Worm (Caenorhabditis elegans): ENCODE measurements around the gene C40H1.8.

The C40H1.8 gene

DNA sequence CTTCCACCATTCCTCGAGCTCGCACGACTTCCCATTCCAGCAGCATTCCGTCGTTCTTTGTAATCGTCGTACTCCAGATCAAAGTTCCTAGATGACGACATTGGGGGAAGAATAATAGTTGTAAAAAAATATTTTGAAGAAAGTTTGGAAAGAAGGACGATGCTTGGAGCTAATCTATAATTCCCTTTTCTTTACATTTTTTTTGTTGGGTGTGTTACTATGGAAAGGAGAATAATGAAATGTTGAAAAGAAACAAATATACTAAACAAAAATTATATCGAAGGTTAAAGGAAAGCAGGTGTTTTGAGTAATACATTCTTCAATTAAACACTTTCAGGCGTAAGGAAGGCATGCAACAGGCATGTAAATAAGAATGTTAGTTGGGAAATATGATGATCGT, 14.7 kb downstream of the C40H1.8 start, which contains the start of gene C40H1.3:
TSS of gene C40H1.3 (minus strand) at position 101 of the 400 bp plus-strand sequence.
- TF ChIP-seq aly-1 (tag; optimal IDR thresholded peaks at IDR 0.05) (no peak), ets-7 (tag; optimal IDR thresholded peaks at IDR 0.05) (no peak), tbx-11 (GFP tag; IDR thresholded peaks at IDR 0.05) (no peak), scrt-1 (GFP tag; IDR thresholded peaks at IDR 0.05) (no peak), tbx-37 (GFP tag; conservative IDR thresholded peaks at IDR 0.05) (no peak), B0310.2 (tag; optimal IDR thresholded peaks at IDR 0.05) (no peak), pes-1 (GFP tag; IDR thresholded peaks at IDR 0.05) (no peak), ceh-13 (GFP tag; optimal IDR thresholded peaks at IDR 0.05) (no peak), hnd-1 (tag; optimal IDR thresholded peaks at IDR 0.05) (no peak), hmbx-1 (tag; optimal IDR thresholded peaks at IDR 0.05) (no peak), ceh-36 (tag; optimal IDR thresholded peaks at IDR 0.05) (no peak), hmg-4 (GFP tag; optimal IDR thresholded peaks at IDR 0.05) (no peak), flt-1 (GFP tag; IDR thresholded peaks at IDR 0.05) (no peak), tra-4 (tag; optimal IDR thresholded peaks at IDR 0.05) (no peak), F13C5.2 (tag; optimal IDR thresholded peaks at IDR 0.05) (no peak), ama-1 (optimal IDR thresholded peaks at IDR 0.05) (no peak), sea-1 (GFP tag; conservative IDR thresholded peaks at IDR 0.05) (no peak)

DNA sequence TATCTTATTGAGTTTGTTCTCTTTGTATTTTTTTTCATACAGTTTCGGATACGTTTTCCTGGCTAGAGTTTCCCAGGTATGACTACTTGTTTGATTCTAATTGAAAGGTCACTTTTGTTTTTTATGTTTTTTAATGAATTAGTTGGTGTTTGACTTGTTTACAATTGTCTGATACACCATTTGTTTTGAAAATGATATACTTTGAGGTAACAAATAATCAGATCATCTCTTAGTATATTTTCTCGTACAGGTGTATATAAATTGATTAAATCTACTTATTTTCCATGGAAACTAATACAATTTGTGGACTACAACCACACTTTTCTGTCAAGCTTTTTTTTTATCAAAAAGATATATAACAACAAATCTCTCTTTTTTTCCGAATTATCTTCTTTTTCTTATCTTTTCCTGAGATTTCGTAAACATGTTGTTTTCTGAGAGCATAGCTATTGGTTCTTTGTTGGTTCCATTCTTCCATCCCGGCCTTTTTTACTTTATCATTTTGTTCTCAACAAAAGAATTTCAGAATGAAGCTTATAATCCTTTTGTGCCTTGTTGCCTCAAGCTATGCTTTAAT, 15.4 kb downstream of the C40H1.8 start, which contains the start of gene ttr-5:
TSS of gene ttr-5 (plus strand) at position 527 of the 577 bp plus-strand sequence.
- TF ChIP-seq sea-1 (GFP tag; conservative IDR thresholded peaks at IDR 0.05) (no peak), tbx-37 (GFP tag; conservative IDR thresholded peaks at IDR 0.05) (no peak), ets-7 (tag; optimal IDR thresholded peaks at IDR 0.05) (no peak), hmg-4 (GFP tag; optimal IDR thresholded peaks at IDR 0.05) (no peak), tbx-11 (GFP tag; IDR thresholded peaks at IDR 0.05) (no peak), ceh-13 (GFP tag; optimal IDR thresholded peaks at IDR 0.05) (no peak), B0310.2 (tag; optimal IDR thresholded peaks at IDR 0.05) (no peak), ceh-36 (tag; optimal IDR thresholded peaks at IDR 0.05) (no peak), aly-1 (tag; optimal IDR thresholded peaks at IDR 0.05) (no peak), tra-4 (tag; optimal IDR thresholded peaks at IDR 0.05) (no peak), F13C5.2 (tag; optimal IDR thresholded peaks at IDR 0.05) (no peak), flt-1 (GFP tag; IDR thresholded peaks at IDR 0.05) (no peak), ama-1 (optimal IDR thresholded peaks at IDR 0.05) (no peak)

ce11 chrIII:9331084-9331564, 16.6 kb downstream of the C40H1.8 start, which contains the start of gene ufc-1:
ufc-1 (plus strand) TSS chrIII:9331514.
- TF ChIP-seq F13C5.2 (tag; optimal IDR thresholded peaks at IDR 0.05): no peak
- no peak for TF ChIP-seq sea-1 (GFP tag; conservative IDR thresholded peaks at IDR 0.05)
- TF ChIP-seq B0310.2 (tag; optimal IDR thresholded peaks at IDR 0.05): no peak
- TF ChIP-seq ceh-36 (tag; optimal IDR thresholded peaks at IDR 0.05): no peak
- no peak for TF ChIP-seq ceh-13 (GFP tag; optimal IDR thresholded peaks at IDR 0.05)
- no peak for TF ChIP-seq pes-1 (GFP tag; IDR thresholded peaks at IDR 0.05)
- no peak for TF ChIP-seq aly-1 (tag; optimal IDR thresholded peaks at IDR 0.05)
- TF ChIP-seq scrt-1 (GFP tag; IDR thresholded peaks at IDR 0.05): no peak
- no peak for TF ChIP-seq hmg-4 (GFP tag; optimal IDR thresholded peaks at IDR 0.05)
- no peak for TF ChIP-seq flt-1 (GFP tag; IDR thresholded peaks at IDR 0.05)
- no peak for TF ChIP-seq ets-7 (tag; optimal IDR thresholded peaks at IDR 0.05)
- no peak for TF ChIP-seq ama-1 (optimal IDR thresholded peaks at IDR 0.05)
- TF ChIP-seq hmbx-1 (tag; optimal IDR thresholded peaks at IDR 0.05): no peak
- no peak for TF ChIP-seq tra-4 (tag; optimal IDR thresholded peaks at IDR 0.05)
- TF ChIP-seq tbx-37 (GFP tag; conservative IDR thresholded peaks at IDR 0.05): no peak
- TF ChIP-seq tbx-11 (GFP tag; IDR thresholded peaks at IDR 0.05): no peak
- no peak for TF ChIP-seq hnd-1 (tag; optimal IDR thresholded peaks at IDR 0.05)

ce11 chrIII:9334174-9334573, 19.7 kb downstream of the C40H1.8 start, which contains the start of gene elo-4:
elo-4 (minus strand) TSS chrIII:9334274.
- TF ChIP-seq tbx-11 (GFP tag; IDR thresholded peaks at IDR 0.05) (no peak), flt-1 (GFP tag; IDR thresholded peaks at IDR 0.05) (no peak), tbx-37 (GFP tag; conservative IDR thresholded peaks at IDR 0.05) (no peak), ceh-36 (tag; optimal IDR thresholded peaks at IDR 0.05) (no peak), hnd-1 (tag; optimal IDR thresholded peaks at IDR 0.05) (no peak), hmbx-1 (tag; optimal IDR thresholded peaks at IDR 0.05) (no peak), hmg-4 (GFP tag; optimal IDR thresholded peaks at IDR 0.05) (no peak)

ce11 chrIII:9335076-9335475, 20.6 kb downstream of the C40H1.8 start:
- TF ChIP-seq scrt-1 (GFP tag; IDR thresholded peaks at IDR 0.05) (no peak), aly-1 (tag; optimal IDR thresholded peaks at IDR 0.05) (no peak), sea-1 (GFP tag; conservative IDR thresholded peaks at IDR 0.05) (no peak), tbx-11 (GFP tag; IDR thresholded peaks at IDR 0.05) (no peak), F13C5.2 (tag; optimal IDR thresholded peaks at IDR 0.05) (no peak), ceh-36 (tag; optimal IDR thresholded peaks at IDR 0.05) (no peak), ceh-13 (GFP tag; optimal IDR thresholded peaks at IDR 0.05) (no peak), ama-1 (optimal IDR thresholded peaks at IDR 0.05) (no peak), B0310.2 (tag; optimal IDR thresholded peaks at IDR 0.05) (no peak), flt-1 (GFP tag; IDR thresholded peaks at IDR 0.05) (no peak), hnd-1 (tag; optimal IDR thresholded peaks at IDR 0.05) (no peak), tra-4 (tag; optimal IDR thresholded peaks at IDR 0.05) (no peak), hmg-4 (GFP tag; optimal IDR thresholded peaks at IDR 0.05) (no peak)

ce11 chrIII:9336807-9337206, 22.3 kb downstream of the C40H1.8 start:
- TF ChIP-seq tbx-11 (GFP tag; IDR thresholded peaks at IDR 0.05) (no peak), pes-1 (GFP tag; IDR thresholded peaks at IDR 0.05) (no peak), B0310.2 (tag; optimal IDR thresholded peaks at IDR 0.05) (no peak), ets-7 (tag; optimal IDR thresholded peaks at IDR 0.05) (no peak), ceh-36 (tag; optimal IDR thresholded peaks at IDR 0.05) (no peak), tbx-37 (GFP tag; conservative IDR thresholded peaks at IDR 0.05) (no peak), flt-1 (GFP tag; IDR thresholded peaks at IDR 0.05) (no peak), hnd-1 (tag; optimal IDR thresholded peaks at IDR 0.05) (no peak), ama-1 (optimal IDR thresholded peaks at IDR 0.05) (no peak), scrt-1 (GFP tag; IDR thresholded peaks at IDR 0.05) (no peak), F13C5.2 (tag; optimal IDR thresholded peaks at IDR 0.05) (no peak), hmg-4 (GFP tag; optimal IDR thresholded peaks at IDR 0.05) (no peak), tra-4 (tag; optimal IDR thresholded peaks at IDR 0.05) (no peak), ceh-13 (GFP tag; optimal IDR thresholded peaks at IDR 0.05) (no peak), aly-1 (tag; optimal IDR thresholded peaks at IDR 0.05) (no peak), sea-1 (GFP tag; conservative IDR thresholded peaks at IDR 0.05) (no peak), hmbx-1 (tag; optimal IDR thresholded peaks at IDR 0.05) (no peak)

All from whole organism, early embryonic.